Fruit fly (Drosophila melanogaster) whole organism, adult: ENCODE measurements around the gene CG7685.

Experiments
- CG33017 ChIP-seq: fragments of 200-800 bp; sonication (Bioruptor generic); optimal IDR thresholded peaks from 2 replicates; lab custom pipeline; 2018; ENCODE audit warnings: missing biosample characterization, mild to moderate bottlenecking, missing genetic modification characterization, moderate library complexity
- CG5204 ChIP-seq: fragments of 200-800 bp; sonication (Bioruptor generic); optimal IDR thresholded peaks from 2 replicates; lab custom pipeline; 2016; ENCODE audit warnings: missing biosample characterization, missing genetic modification characterization
- Crg-1 ChIP-seq: fragments of 200-800 bp; sonication (Bioruptor generic); optimal IDR thresholded peaks from 2 replicates; lab custom pipeline; 2016; ENCODE audit warnings: missing biosample characterization, missing genetic modification characterization
- kay ChIP-seq: fragments of 200-800 bp; sonication (Bioruptor generic); peaks from one replicate; lab custom pipeline; 2016; ENCODE audit warnings: missing biosample characterization, missing genetic modification characterization, borderline replicate concordance

DNA sequence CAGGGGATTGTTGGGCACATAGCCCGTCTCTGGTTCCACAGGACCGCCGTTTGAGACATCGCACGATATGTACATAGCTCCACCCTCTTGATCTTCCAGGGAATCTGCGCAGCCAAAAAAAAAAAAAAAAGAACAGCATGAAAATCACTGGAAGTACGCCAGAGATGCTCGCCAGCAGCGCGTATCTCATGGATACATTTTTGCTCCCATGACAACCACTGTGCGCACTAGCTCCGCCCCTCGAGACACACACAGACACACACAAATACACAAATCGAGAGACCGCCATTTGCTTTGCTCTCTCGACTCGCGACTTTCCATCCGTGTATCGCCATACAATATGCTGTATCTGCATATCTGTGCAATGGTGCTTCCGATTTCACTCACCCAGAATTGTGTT lies 33.4 kb upstream of the CG7685 start:
- no peak for TF ChIP-seq kay (GFP tag; lab: Kevin White, UChicago)
- no peak for TF ChIP-seq CG5204 (GFP tag; lab: Kevin White, UChicago)
- TF ChIP-seq Crg-1 (GFP tag; lab: Kevin White, UChicago), result no peak
- TF ChIP-seq CG33017 (tag; lab: Kevin White, UChicago), result no peak
